Worm (Caenorhabditis elegans) whole organism, young adult: Measurements from ENCODE around the gene sup-26.
A peak's percentile ranks its signal among the peaks of the same experiment; 100 is the strongest.

Experiments used
- B0019.2 ChIP-seq: fragments of 200-800 bp; sonication (Bioruptor generic); conservative IDR thresholded peaks from 2 replicates; pipeline ENCODE4 v1.3.6; 2022; ENCODE audit warnings: missing genetic modification reagents, missing genetic modification characterization, missing compliant biosample characterization
- B0261.1 ChIP-seq: sonication (generic microtip); optimal IDR thresholded peaks from 2 replicates; lab custom pipeline; 2016; ENCODE audit warnings: mild to moderate bottlenecking, missing genetic modification characterization, moderate library complexity, missing compliant biosample characterization
- F23B12.7 ChIP-seq: sonication (generic microtip); optimal IDR thresholded peaks from 2 replicates; lab custom pipeline; 2017; ENCODE audit warnings: missing genetic modification characterization, mild to moderate bottlenecking, missing compliant biosample characterization, antibody characterized with exemption, moderate library complexity; ENCODE audit not compliant: insufficient read depth
- F52B5.7 ChIP-seq: sonication (generic microtip); optimal IDR thresholded peaks from 2 replicates; lab custom pipeline; 2016; ENCODE audit warnings: mild to moderate bottlenecking, missing genetic modification characterization, missing compliant biosample characterization
- T07F8.4 ChIP-seq: sonication (generic microtip); optimal IDR thresholded peaks from 2 replicates; lab custom pipeline; 2016; ENCODE audit warnings: mild to moderate bottlenecking, missing genetic modification characterization, moderate library complexity, missing compliant biosample characterization
- T26A5.8 ChIP-seq: sonication (generic microtip); optimal IDR thresholded peaks from 2 replicates; lab custom pipeline; 2016; ENCODE audit warnings: missing genetic modification characterization, missing compliant biosample characterization
- Y53F4B.3 ChIP-seq: fragments of 200-800 bp; sonication (Bioruptor generic); IDR thresholded peaks from 2 replicates; pipeline ENCODE4 v1.3.6; 2022; ENCODE audit warnings: missing genetic modification reagents, missing genetic modification characterization, missing compliant biosample characterization
- Y53G8AR.9 ChIP-seq: fragments of 200-800 bp; sonication (Bioruptor generic); conservative IDR thresholded peaks from 2 replicates; pipeline ENCODE4 v1.3.6; 2022; ENCODE audit warnings: missing genetic modification reagents, missing genetic modification characterization, missing compliant biosample characterization
- Y56A3A.18 ChIP-seq: fragments of 200-800 bp; sonication (Bioruptor generic); IDR thresholded peaks from 2 replicates; pipeline ENCODE4 v1.3.6; 2022; ENCODE audit warnings: missing genetic modification reagents, missing genetic modification characterization, missing compliant biosample characterization
- Y79H2A.3 ChIP-seq: fragments of 200-800 bp; sonication (Bioruptor generic); conservative IDR thresholded peaks from 2 replicates; pipeline ENCODE4 v1.3.6; 2022; ENCODE audit warnings: missing genetic modification reagents, missing genetic modification characterization, missing compliant biosample characterization
- atf-7 ChIP-seq: sonication (generic microtip); optimal IDR thresholded peaks from 2 replicates; lab custom pipeline; 2017; ENCODE audit warnings: mild to moderate bottlenecking, missing genetic modification characterization, missing compliant biosample characterization
- attf-6 ChIP-seq: fragments of 200-800 bp; sonication (Bioruptor generic); IDR thresholded peaks from 2 replicates; pipeline ENCODE4 v1.3.6; 2022; ENCODE audit warnings: missing genetic modification reagents, missing genetic modification characterization, missing compliant biosample characterization
- bed-1 ChIP-seq: fragments of 200-800 bp; sonication (Bioruptor generic); IDR thresholded peaks from 2 replicates; pipeline ENCODE4 v1.3.6; 2022; ENCODE audit warnings: missing genetic modification reagents, missing genetic modification characterization, missing compliant biosample characterization
- bed-2 ChIP-seq: fragments of 200-800 bp; sonication (Bioruptor generic); IDR thresholded peaks from 2 replicates; pipeline ENCODE4 v1.3.6; 2022; ENCODE audit warnings: missing genetic modification reagents, missing genetic modification characterization, missing compliant biosample characterization
- ceh-27 ChIP-seq: fragments of 200-800 bp; sonication (Bioruptor generic); optimal IDR thresholded peaks from 2 replicates; lab custom pipeline; 2018; ENCODE audit warnings: mild to moderate bottlenecking, missing genetic modification characterization, moderate library complexity, missing compliant biosample characterization
- ceh-58 ChIP-seq: fragments of 200-800 bp; sonication (Bioruptor generic); IDR thresholded peaks from 2 replicates; pipeline ENCODE4 v1.3.6; 2022; ENCODE audit warnings: missing genetic modification characterization, missing compliant biosample characterization
- egrh-3 ChIP-seq: fragments of 200-800 bp; sonication (Bioruptor generic); IDR thresholded peaks from 2 replicates; pipeline ENCODE4 v1.3.6; 2022; ENCODE audit warnings: missing genetic modification reagents, missing genetic modification characterization, missing compliant biosample characterization
- fkh-3 ChIP-seq: sonication (generic microtip); optimal IDR thresholded peaks from 2 replicates; lab custom pipeline; 2016; ENCODE audit warnings: mild to moderate bottlenecking, missing genetic modification characterization, missing compliant biosample characterization
- gei-17 ChIP-seq: fragments of 200-800 bp; sonication (Bioruptor generic); optimal IDR thresholded peaks from 2 replicates; lab custom pipeline; 2018; ENCODE audit warnings: mild to moderate bottlenecking, missing genetic modification characterization, missing compliant biosample characterization
- hlh-12 ChIP-seq: sonication (generic microtip); optimal IDR thresholded peaks from 2 replicates; lab custom pipeline; 2016; ENCODE audit warnings: missing genetic modification characterization, missing compliant biosample characterization
- hmg-1.2 ChIP-seq: fragments of 200-800 bp; sonication (Bioruptor generic); IDR thresholded peaks from 2 replicates; pipeline ENCODE4 v1.3.6; 2022; ENCODE audit warnings: missing genetic modification reagents, missing genetic modification characterization, missing compliant biosample characterization
- hmg-20 ChIP-seq: fragments of 200-800 bp; sonication (Bioruptor generic); IDR thresholded peaks from 2 replicates; pipeline ENCODE4 v1.3.6; 2022; ENCODE audit warnings: missing genetic modification reagents, missing genetic modification characterization, missing compliant biosample characterization
- madf-6 ChIP-seq: fragments of 200-800 bp; sonication (Bioruptor generic); IDR thresholded peaks from 2 replicates; pipeline ENCODE4 v1.3.6; 2022; ENCODE audit warnings: missing genetic modification reagents, missing genetic modification characterization, missing compliant biosample characterization
- mel-28 ChIP-seq: sonication (generic microtip); optimal IDR thresholded peaks from 2 replicates; lab custom pipeline; 2016; ENCODE audit warnings: borderline replicate concordance, mild to moderate bottlenecking, missing genetic modification characterization, missing compliant biosample characterization
- mes-4 ChIP-seq: sonication (generic microtip); optimal IDR thresholded peaks from 2 replicates; lab custom pipeline; 2016; ENCODE audit warnings: missing genotype, missing genetic modification characterization, missing compliant biosample characterization
- nfyb-1 ChIP-seq: fragments of 200-800 bp; sonication (Bioruptor generic); IDR thresholded peaks from 2 replicates; pipeline ENCODE4 v1.3.6; 2022; ENCODE audit warnings: missing genetic modification reagents, missing genetic modification characterization, missing compliant biosample characterization
- nhr-27 ChIP-seq: fragments of 200-800 bp; sonication (Bioruptor generic); optimal IDR thresholded peaks from 2 replicates; lab custom pipeline; 2018; ENCODE audit warnings: mild to moderate bottlenecking, missing genetic modification characterization, moderate library complexity, missing compliant biosample characterization
- pbrm-1 ChIP-seq: fragments of 200-800 bp; sonication (Bioruptor generic); IDR thresholded peaks from 2 replicates; pipeline ENCODE4 v1.3.6; 2022; ENCODE audit warnings: missing genetic modification reagents, missing genetic modification characterization, missing compliant biosample characterization
- pha-4 ChIP-seq: fragments of 150-350 bp; sonication (generic microtip); optimal IDR thresholded peaks from 2 replicates; lab custom pipeline; 2014; ENCODE audit warnings: missing biosample characterization, missing genetic modification reagents, missing genetic modification characterization
- repo-1 ChIP-seq: sonication (generic microtip); optimal IDR thresholded peaks from 2 replicates; lab custom pipeline; 2017; ENCODE audit warnings: mild to moderate bottlenecking, missing genetic modification characterization, missing compliant biosample characterization
- somi-1 ChIP-seq: fragments of 200-800 bp; sonication (Bioruptor generic); optimal IDR thresholded peaks from 2 replicates; lab custom pipeline; 2018; ENCODE audit warnings: mild to moderate bottlenecking, missing genetic modification characterization, missing compliant biosample characterization
- tbx-9 ChIP-seq: sonication (generic microtip); optimal IDR thresholded peaks from 2 replicates; lab custom pipeline; 2016; ENCODE audit warnings: borderline replicate concordance, missing genetic modification characterization, inconsistent platforms, missing compliant biosample characterization
- tlf-1 ChIP-seq: fragments of 200-800 bp; sonication (Bioruptor generic); optimal IDR thresholded peaks from 2 replicates; lab custom pipeline; 2018; ENCODE audit warnings: mild to moderate bottlenecking, missing genetic modification characterization, missing compliant biosample characterization
- zfh-2 ChIP-seq: fragments of 200-800 bp; sonication (Bioruptor generic); conservative IDR thresholded peaks from 2 replicates; pipeline ENCODE4 v1.3.6; 2022; ENCODE audit warnings: missing genetic modification reagents, missing genetic modification characterization, missing compliant biosample characterization
- zim-3 ChIP-seq: sonication (generic microtip); optimal IDR thresholded peaks from 2 replicates; lab custom pipeline; 2017; ENCODE audit warnings: mild to moderate bottlenecking, missing genetic modification characterization, moderate library complexity, missing compliant biosample characterization
- ztf-22 ChIP-seq: fragments of 200-800 bp; sonication (Bioruptor generic); optimal IDR thresholded peaks from 2 replicates; lab custom pipeline; 2018; ENCODE audit warnings: mild to moderate bottlenecking, missing genetic modification characterization, moderate library complexity, missing compliant biosample characterization
- ztf-25 ChIP-seq: fragments of 200-800 bp; sonication (Bioruptor generic); IDR thresholded peaks from 2 replicates; pipeline ENCODE4 v1.3.6; 2022; ENCODE audit warnings: missing genetic modification reagents, missing genetic modification characterization, missing compliant biosample characterization
- ztf-6 ChIP-seq: fragments of 200-800 bp; sonication (Bioruptor generic); IDR thresholded peaks from 2 replicates; pipeline ENCODE4 v1.3.6; 2022; ENCODE audit warnings: missing genetic modification reagents, missing genetic modification characterization, missing compliant biosample characterization

The sup-26 gene

ce11 chrIII:4269220-4269935 lies 10.6 kb downstream of the sup-26 start, which contains the start of the genes sftb-1 and R10E4.1 (continued):
- TF ChIP-seq somi-1 (GFP tag; lab: Kevin White, UChicago) (no peak), F23B12.7 (tag; lab: Kevin White, UChicago) (peak; percentile 27), bed-1 (no peak), hmg-1.2 (0 out of 2 replicates have a peak, but pooled peaks have one; percentile 13), ztf-6 (GFP tag; lab: Robert Waterston, UW) (no peak), zfh-2 (GFP tag; lab: Robert Waterston, UW) (no peak), madf-6 (GFP tag; lab: Robert Waterston, UW) (peak; percentile 63), repo-1 (peak; percentile 15)
- TF ChIP-seq, all 124 proteins: peak for 25

DNA sequence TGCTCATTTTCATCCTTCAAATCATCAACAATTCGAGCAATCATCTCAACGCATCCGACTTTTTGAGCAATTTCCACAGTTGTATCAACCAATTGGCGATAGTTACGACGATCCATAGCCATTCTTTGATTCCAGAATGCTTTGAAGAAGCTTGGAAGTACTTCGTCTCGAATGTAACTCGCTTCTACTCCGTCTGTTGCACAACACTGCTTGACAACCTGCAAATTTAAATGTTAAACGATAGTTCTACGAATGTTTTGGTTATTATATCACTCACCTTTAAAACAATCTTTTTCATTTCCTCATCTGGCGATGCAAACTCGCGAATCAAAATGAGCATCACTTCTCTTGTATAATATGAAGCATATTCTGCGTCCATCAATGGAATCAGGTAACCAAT lies 14.1 kb downstream of the sup-26 start:
- TF ChIP-seq tlf-1 (GFP tag; lab: Kevin White, UChicago) (no peak), atf-7 (no peak), ztf-25 (no peak), zim-3 (tag; lab: Kevin White, UChicago) (no peak), B0261.1 (tag; lab: Kevin White, UChicago) (no peak), Y53F4B.3 (GFP tag; lab: Robert Waterston, UW) (no peak), pbrm-1 (no peak), F52B5.7 (tag; lab: Kevin White, UChicago) (no peak), nhr-27 (tag; lab: Kevin White, UChicago) (no peak), mes-4 (no peak), ceh-58 (GFP tag; lab: Robert Waterston, UW) (no peak), Y56A3A.18 (GFP tag; lab: Robert Waterston, UW) (no peak), ceh-27 (GFP tag; lab: Kevin White, UChicago) (no peak), mel-28 (no peak), bed-2 (GFP tag; lab: Robert Waterston, UW) (no peak), attf-6 (GFP tag; lab: Robert Waterston, UW) (no peak), B0019.2 (GFP tag; lab: Robert Waterston, UW) (no peak), Y79H2A.3 (GFP tag; lab: Robert Waterston, UW) (no peak), T07F8.4 (tag; lab: Kevin White, UChicago) (no peak)

DNA sequence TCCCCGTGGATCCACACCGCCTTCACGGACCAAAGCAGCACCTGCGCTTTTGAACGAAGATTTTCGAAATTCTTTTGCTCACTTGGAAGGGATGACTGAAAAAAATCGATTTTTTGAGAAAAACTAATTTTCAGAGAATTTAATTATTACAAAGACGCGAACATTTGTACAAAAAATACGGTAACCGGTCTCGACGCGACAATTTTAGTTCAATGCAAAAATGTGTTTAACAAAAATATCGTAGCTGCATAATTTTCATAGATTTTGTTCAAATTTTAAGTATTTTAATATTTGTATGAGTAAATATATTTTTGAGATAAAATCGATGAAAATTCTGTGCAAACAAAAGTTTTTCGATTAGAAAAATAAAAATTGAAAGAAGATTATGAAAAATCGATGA lies 17.0 kb downstream of the sup-26 start, which contains the start of gene T08A11.1:
Gene T08A11.1, minus strand, starts transcription at position 101 of the 400 bp plus-strand sequence.
- TF ChIP-seq gei-17 (GFP tag; lab: Kevin White, UChicago) (no peak), zim-3 (tag; lab: Kevin White, UChicago) (no peak), egrh-3 (no peak), ztf-22 (GFP tag; lab: Kevin White, UChicago) (no peak), fkh-3 (tag; lab: Kevin White, UChicago) (no peak), nfyb-1 (GFP tag; lab: Robert Waterston, UW) (no peak), Y53F4B.3 (GFP tag; lab: Robert Waterston, UW) (no peak), hlh-12 (tag; lab: Kevin White, UChicago) (no peak), pha-4 (tag; lab: Kevin White, UChicago) (no peak), Y53G8AR.9 (GFP tag; lab: Robert Waterston, UW) (no peak), tbx-9 (tag; lab: Kevin White, UChicago) (no peak), T26A5.8 (no peak), hmg-20 (GFP tag; lab: Robert Waterston, UW) (no peak), tlf-1 (GFP tag; lab: Kevin White, UChicago) (no peak)
